Worm (Caenorhabditis elegans): ENCODE results near the gene T24E12.11.

DNA sequence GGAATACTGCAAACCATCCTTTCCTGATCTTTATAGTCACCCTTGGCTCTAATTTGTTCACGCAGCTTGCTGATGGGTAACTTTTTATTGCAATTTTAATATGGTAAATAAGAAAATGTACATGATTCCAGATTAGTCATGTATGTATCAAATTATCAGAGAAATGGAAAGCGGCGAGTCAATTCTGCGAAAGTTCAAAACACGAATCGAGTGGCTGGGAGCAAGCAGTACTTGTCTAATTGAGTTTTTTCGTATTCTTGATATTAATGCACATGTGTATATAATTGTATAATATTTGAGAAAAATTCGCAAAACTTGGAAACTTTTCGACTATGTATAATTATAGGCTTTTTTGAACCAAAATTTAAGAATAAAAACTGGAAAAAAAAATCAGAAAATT lies 20.4 kb downstream of the T24E12.11 start, which contains the start of gene T24E12.12:
- no peak for TF ChIP-seq cog-1 (tag; optimal IDR thresholded peaks at IDR 0.05)
- TF ChIP-seq ref-1 (GFP tag; conservative IDR thresholded peaks at IDR 0.05) = no peak
- no peak for TF ChIP-seq ztf-29 (GFP tag; IDR thresholded peaks at IDR 0.05)
- no peak for TF ChIP-seq flt-1 (GFP tag; IDR thresholded peaks at IDR 0.05)
- TF ChIP-seq ztf-23 (GFP tag; IDR thresholded peaks at IDR 0.05) = no peak

Data from whole organism, midembryonic.